Fruit fly (Drosophila melanogaster): Measurements from ENCODE around the gene Lcp65Ad.

DNA sequence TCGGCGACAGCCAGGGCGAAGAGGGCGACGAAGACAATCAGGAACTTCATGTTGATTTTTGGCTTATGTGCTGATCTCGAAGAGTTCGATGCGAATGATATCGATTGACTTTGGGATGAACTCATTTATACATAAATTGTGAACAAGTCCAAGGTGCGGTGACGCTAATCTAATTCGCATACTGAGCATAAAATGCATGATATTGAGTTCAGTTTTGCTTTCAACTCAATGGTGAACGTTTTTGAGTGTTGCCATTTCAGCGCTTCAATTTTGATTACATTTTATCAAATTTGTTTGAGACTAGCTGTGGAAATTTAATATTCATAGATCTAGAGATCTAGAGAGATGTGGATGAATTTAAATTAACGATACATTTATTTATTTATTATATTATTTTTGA is 6.5 kb upstream of the Lcp65Ad start, which contains the start of gene Lcp65Af:
- no peak for TF ChIP-seq CTCF (optimal IDR thresholded peaks at IDR 0.05)
- TF ChIP-seq CG8478 (optimal IDR thresholded peaks at IDR 0.05) = no peak
